Worm (Caenorhabditis elegans) whole organism, mixed stage, embryonic: ENCODE results near the gene C15H11.10.

ENCODE experiments used
- bed-3 ChIP-seq: fragments of 200-800 bp; sonication (Bioruptor generic); optimal IDR thresholded peaks from 3 replicates; lab custom pipeline; 2018; ENCODE audit warnings: mild to moderate bottlenecking, missing genetic modification characterization, moderate library complexity, missing compliant biosample characterization
- ces-1 ChIP-seq: fragments of 150-350 bp; optimal IDR thresholded peaks from 2 replicates; lab custom pipeline; 2014; ENCODE audit warnings: missing biosample characterization, missing genetic modification reagents, missing genetic modification characterization
- snpc-4 ChIP-seq: fragments of 150-350 bp; optimal IDR thresholded peaks from 2 replicates; lab custom pipeline; 2014; ENCODE audit warnings: missing biosample characterization, missing genetic modification characterization
- unc-120 ChIP-seq: sonication (generic microtip); optimal IDR thresholded peaks from 2 replicates; lab custom pipeline; 2017; ENCODE audit warnings: missing genetic modification characterization, missing compliant biosample characterization; ENCODE audit not compliant: poor library complexity, severe bottlenecking

- TF ChIP-seq ces-1 (GFP tag; lab: Kevin White, UChicago) (no peak), bed-3 (no peak), unc-120 (no peak), snpc-4 (no peak)
Measured at ce11 chrV:14372774-14373173, 19.2 kb upstream of the C15H11.10 start, which contains the start of gene unc-39.
